Fruit fly (Drosophila melanogaster) whole organism, embryonic: Measurements from ENCODE around the gene CG3071.

Experiments
- Atf3 ChIP-seq: fragments of 200-800 bp; sonication (Bioruptor generic); optimal IDR thresholded peaks from 3 replicates; lab custom pipeline; 2016; ENCODE audit warnings: missing biosample characterization, missing genetic modification characterization
- CG12155 ChIP-seq: fragments of 200-800 bp; sonication (Bioruptor generic); optimal IDR thresholded peaks from 3 replicates; lab custom pipeline; 2016; ENCODE audit warnings: missing biosample characterization, missing genetic modification characterization
- CG12219 ChIP-seq: fragments of 200-800 bp; sonication (Bioruptor generic); optimal IDR thresholded peaks from 3 replicates; lab custom pipeline; 2018; ENCODE audit warnings: missing biosample characterization, mild to moderate bottlenecking, missing genetic modification characterization
- CG12942 ChIP-seq: fragments of 200-800 bp; sonication (Bioruptor generic); optimal IDR thresholded peaks from 3 replicates; lab custom pipeline; 2016; ENCODE audit warnings: missing biosample characterization, missing genetic modification characterization
- CG14965 ChIP-seq: fragments of 200-800 bp; sonication (Bioruptor generic); optimal IDR thresholded peaks from 2 replicates; lab custom pipeline; 2016; ENCODE audit warnings: missing biosample characterization, missing genetic modification characterization, borderline replicate concordance
- CG15696 ChIP-seq: fragments of 200-800 bp; sonication (Bioruptor generic); optimal IDR thresholded peaks from 2 replicates; lab custom pipeline; 2019; ENCODE audit warnings: missing biosample characterization, mild to moderate bottlenecking, missing genetic modification characterization, moderate library complexity
- CG16779 ChIP-seq: fragments of 200-800 bp; sonication (Bioruptor generic); IDR thresholded peaks from 2 replicates; pipeline ENCODE4 v1.3.6; 2022; ENCODE audit warnings: missing biosample characterization, missing genetic modification characterization
- CG16813 ChIP-seq: fragments of 200-800 bp; sonication (Bioruptor generic); IDR thresholded peaks from 3 replicates; pipeline ENCODE4 v1.3.6; 2022; ENCODE audit warnings: missing biosample characterization, missing genetic modification characterization; ENCODE audit not compliant: partially characterized antibody
- CG2199 ChIP-seq: fragments of 200-800 bp; sonication (Bioruptor generic); IDR thresholded peaks from 3 replicates; pipeline ENCODE4 v1.3.6; 2022; ENCODE audit warnings: missing biosample characterization, missing genetic modification characterization
- CG32532 ChIP-seq: fragments of 200-800 bp; sonication (Bioruptor generic); IDR thresholded peaks from 2 replicates; pipeline ENCODE4 v1.3.6; 2022; ENCODE audit warnings: missing biosample characterization, missing genetic modification characterization
- CG33213 ChIP-seq: fragments of 200-800 bp; sonication (Bioruptor generic); optimal IDR thresholded peaks from 3 replicates; lab custom pipeline; 2016; ENCODE audit warnings: missing biosample characterization, missing genetic modification characterization
- CG4404 ChIP-seq: fragments of 200-800 bp; sonication (Bioruptor generic); IDR thresholded peaks from 2 replicates; pipeline ENCODE4 v1.3.6; 2022; ENCODE audit warnings: missing biosample characterization, missing genetic modification characterization
- CG6765 ChIP-seq: fragments of 200-800 bp; sonication (Bioruptor generic); optimal IDR thresholded peaks from 3 replicates; lab custom pipeline; 2017; ENCODE audit warnings: missing biosample characterization, mild to moderate bottlenecking, missing genetic modification characterization
- CG8359 ChIP-seq: fragments of 200-800 bp; sonication (Bioruptor generic); optimal IDR thresholded peaks from 2 replicates; lab custom pipeline; 2017; ENCODE audit warnings: missing biosample characterization, mild to moderate bottlenecking, missing genetic modification characterization, borderline replicate concordance
- CG9817 ChIP-seq: fragments of 200-800 bp; sonication (Bioruptor generic); optimal IDR thresholded peaks from 2 replicates; lab custom pipeline; 2018; ENCODE audit warnings: missing biosample characterization, mild to moderate bottlenecking, missing genetic modification characterization, moderate library complexity
- Camta ChIP-seq: fragments of 200-800 bp; sonication (Bioruptor generic); optimal IDR thresholded peaks from 2 replicates; lab custom pipeline; 2016; ENCODE audit warnings: missing biosample characterization, missing genetic modification characterization
- D ChIP-seq, 2 experiments: fragments of 200-800 bp in 1 of 2; fragments of >200 bp in 1 of 2; sonication (Bioruptor generic) in 1 of 2; optimal IDR thresholded peaks; 2 replicates in 1 of 2; 3 replicates in 1 of 2; lab custom pipeline; 2017; ENCODE audit warnings: mild to moderate bottlenecking in 1 of 2, missing biosample characterization in 1 of 2, missing genetic modification characterization in 1 of 2, missing genetic modification reagents in 1 of 2
- Dbx ChIP-seq: fragments of 200-800 bp; sonication (Bioruptor generic); IDR thresholded peaks from 3 replicates; pipeline ENCODE4 v1.3.6; 2022; ENCODE audit warnings: missing biosample characterization, missing genetic modification characterization
- Dek ChIP-seq: fragments of 200-800 bp; sonication (Bioruptor generic); optimal IDR thresholded peaks from 3 replicates; lab custom pipeline; 2019; ENCODE audit warnings: missing biosample characterization, mild to moderate bottlenecking, missing genetic modification characterization, moderate library complexity
- Dip3 ChIP-seq: fragments of 200-800 bp; sonication (Bioruptor generic); optimal IDR thresholded peaks from 3 replicates; lab custom pipeline; 2016; ENCODE audit warnings: missing biosample characterization, missing genetic modification characterization
- Dref ChIP-seq: fragments of 200-800 bp; sonication (Bioruptor generic); IDR thresholded peaks from 2 replicates; pipeline ENCODE4 v1.3.6; 2022; ENCODE audit warnings: missing biosample characterization, missing genetic modification characterization
- ERR ChIP-seq: fragments of 200-800 bp; sonication (Bioruptor generic); optimal IDR thresholded peaks from 2 replicates; lab custom pipeline; 2016; ENCODE audit warnings: missing biosample characterization, missing genetic modification characterization
- Hmx ChIP-seq: fragments of 200-800 bp; sonication (Bioruptor generic); optimal IDR thresholded peaks from 2 replicates; lab custom pipeline; 2016; ENCODE audit warnings: missing biosample characterization, missing genetic modification characterization
- Mad ChIP-seq: fragments of 200-800 bp; sonication (Bioruptor generic); optimal IDR thresholded peaks from 2 replicates; lab custom pipeline; 2016; ENCODE audit warnings: missing biosample characterization, missing genetic modification characterization
- Meics ChIP-seq: fragments of 200-800 bp; sonication (Bioruptor generic); optimal IDR thresholded peaks from 2 replicates; lab custom pipeline; 2017; ENCODE audit warnings: missing biosample characterization, mild to moderate bottlenecking, missing genetic modification characterization
- NfI ChIP-seq: fragments of 200-800 bp; sonication (Bioruptor generic); optimal IDR thresholded peaks from 3 replicates; lab custom pipeline; 2018; ENCODE audit warnings: missing biosample characterization, mild to moderate bottlenecking, missing genetic modification characterization, moderate library complexity
- Poxn ChIP-seq: fragments of 200-800 bp; sonication (Bioruptor generic); IDR thresholded peaks from 2 replicates; pipeline ENCODE4 v1.3.6; 2022; ENCODE audit warnings: missing biosample characterization, missing genetic modification characterization
- Rx ChIP-seq: fragments of 200-800 bp; sonication (Bioruptor generic); IDR thresholded peaks from 2 replicates; pipeline ENCODE4 v1.3.6; 2022; ENCODE audit warnings: missing biosample characterization, missing genetic modification characterization
- Spps ChIP-seq: fragments of 200-800 bp; sonication (Bioruptor generic); optimal IDR thresholded peaks from 2 replicates; lab custom pipeline; 2018; ENCODE audit warnings: missing biosample characterization, mild to moderate bottlenecking, missing genetic modification characterization
- Trl ChIP-seq, 3 experiments: fragments of >200 bp in 2 of 3; fragments of 200-800 bp in 1 of 3; sonication (Bioruptor generic) in 1 of 3; optimal IDR thresholded peaks; 2 replicates in 1 of 3; 3 replicates in 2 of 3; lab custom pipeline; 2016 to 2017; ENCODE audit warnings: missing biosample characterization in 1 of 3, missing genetic modification characterization in 1 of 3
- aop ChIP-seq: fragments of 200-800 bp; sonication (Bioruptor generic); IDR thresholded peaks from 2 replicates; pipeline ENCODE4 v1.3.6; 2022; ENCODE audit warnings: missing biosample characterization, missing genetic modification characterization
- bigmax ChIP-seq: fragments of 200-800 bp; sonication (Bioruptor generic); optimal IDR thresholded peaks from 2 replicates; lab custom pipeline; 2018; ENCODE audit warnings: missing biosample characterization, mild to moderate bottlenecking, missing genetic modification characterization
- caup ChIP-seq: fragments of 200-800 bp; sonication (Bioruptor generic); optimal IDR thresholded peaks from 3 replicates; lab custom pipeline; 2017; ENCODE audit warnings: missing biosample characterization, mild to moderate bottlenecking, missing genetic modification characterization, moderate library complexity; ENCODE audit not compliant: severe bottlenecking
- cwo ChIP-seq: fragments of 200-800 bp; sonication (Bioruptor generic); optimal IDR thresholded peaks from 3 replicates; lab custom pipeline; 2017; ENCODE audit warnings: missing biosample characterization, missing genetic modification characterization, mild to moderate bottlenecking, moderate library complexity, missing genetic modification reagents
- gsb-n ChIP-seq: fragments of 200-800 bp; sonication (Bioruptor generic); optimal IDR thresholded peaks from 3 replicates; lab custom pipeline; 2018; ENCODE audit warnings: missing biosample characterization, mild to moderate bottlenecking, missing genetic modification characterization
- hkb ChIP-seq, 2 experiments: fragments of 200-800 bp in 1 of 2; fragments of >200 bp in 1 of 2; sonication (Bioruptor generic) in 1 of 2; IDR thresholded peaks in 1 of 2; optimal IDR thresholded peaks in 1 of 2; 2 replicates each; pipeline versions ENCODE4 v1.3.6 to Lab custom; 2017 to 2022; ENCODE audit warnings: missing biosample characterization in 1 of 2, missing genetic modification characterization in 1 of 2
- insv ChIP-seq, 2 experiments: fragments of 200-800 bp; sonication (Bioruptor generic); optimal IDR thresholded peaks; 3 replicates each; lab custom pipeline; 2016 to 2018; ENCODE audit warnings: missing biosample characterization in 2 of 2, missing genetic modification characterization in 2 of 2
- jing ChIP-seq: fragments of 200-800 bp; sonication (Bioruptor generic); optimal IDR thresholded peaks from 2 replicates; lab custom pipeline; 2018; ENCODE audit warnings: missing biosample characterization, mild to moderate bottlenecking, missing genetic modification characterization
- luna ChIP-seq: fragments of 200-800 bp; sonication (Bioruptor generic); optimal IDR thresholded peaks from 2 replicates; lab custom pipeline; 2016; ENCODE audit warnings: missing biosample characterization, missing genetic modification characterization
- mam ChIP-seq: fragments of 200-800 bp; sonication (Bioruptor generic); optimal IDR thresholded peaks from 3 replicates; lab custom pipeline; 2016; ENCODE audit warnings: missing biosample characterization, missing genetic modification characterization
- mld ChIP-seq: fragments of 200-800 bp; sonication (Bioruptor generic); IDR thresholded peaks from 3 replicates; pipeline ENCODE4 v1.3.6; 2022; ENCODE audit warnings: missing biosample characterization, missing genetic modification characterization; ENCODE audit not compliant: partially characterized antibody
- prd ChIP-seq, 3 experiments: fragments of >200 bp in 2 of 3; fragments of 200-800 bp in 1 of 3; sonication (Bioruptor generic) in 1 of 3; optimal IDR thresholded peaks in 2 of 3; IDR thresholded peaks in 1 of 3; 2 replicates in 2 of 3; 3 replicates in 1 of 3; pipeline versions ENCODE4 v1.3.6 to Lab custom; 2017 to 2022; ENCODE audit warnings: missing biosample characterization in 1 of 3, missing genetic modification characterization in 1 of 3
- pum ChIP-seq: fragments of 200-800 bp; sonication (Bioruptor generic); optimal IDR thresholded peaks from 2 replicates; lab custom pipeline; 2016; ENCODE audit warnings: missing biosample characterization, missing genetic modification characterization
- salm ChIP-seq: fragments of 200-800 bp; sonication (Bioruptor generic); optimal IDR thresholded peaks from 2 replicates; lab custom pipeline; 2018; ENCODE audit warnings: missing biosample characterization, mild to moderate bottlenecking, missing genetic modification characterization
- schlank ChIP-seq: fragments of 200-800 bp; sonication (Bioruptor generic); optimal IDR thresholded peaks from 2 replicates; lab custom pipeline; 2018; ENCODE audit warnings: missing biosample characterization, mild to moderate bottlenecking, missing genetic modification characterization
- sd ChIP-seq: fragments of 200-800 bp; sonication (Bioruptor generic); optimal IDR thresholded peaks from 3 replicates; lab custom pipeline; 2018; ENCODE audit warnings: missing biosample characterization, mild to moderate bottlenecking, missing genetic modification characterization, moderate library complexity
- tup ChIP-seq: fragments of 200-800 bp; sonication (Bioruptor generic); optimal IDR thresholded peaks from 2 replicates; lab custom pipeline; 2016; ENCODE audit warnings: missing biosample characterization, mild to moderate bottlenecking, missing genetic modification characterization, moderate library complexity

The CG3071 gene

DNA sequence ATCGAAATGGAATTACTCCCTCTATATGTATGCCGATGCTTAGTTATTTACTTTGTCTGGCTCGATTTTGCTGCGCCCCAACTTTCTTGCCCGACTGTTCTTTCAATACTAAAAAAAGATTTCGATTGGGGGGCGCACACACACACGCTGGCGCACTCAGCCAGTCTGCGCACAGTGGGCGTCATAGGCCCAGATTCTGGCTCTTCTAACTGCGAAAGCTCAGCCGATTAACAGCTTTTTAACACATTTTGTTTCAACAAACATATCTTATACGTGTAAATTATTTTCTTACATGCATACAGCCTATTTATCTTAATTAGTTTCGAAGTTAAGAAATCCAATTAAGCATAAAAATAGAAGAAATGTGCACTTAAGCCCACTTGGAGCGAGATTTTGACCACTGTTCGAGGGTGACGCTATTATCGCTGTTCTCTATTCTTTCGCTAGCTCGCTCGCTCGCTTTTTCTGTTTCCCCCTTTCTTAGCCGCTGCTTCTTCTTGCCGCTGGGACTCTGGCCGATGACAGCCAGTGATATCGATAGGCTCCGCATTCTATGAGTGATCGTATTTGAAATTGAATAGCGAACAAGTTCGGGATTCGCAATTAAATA lies 40.4 kb upstream of the CG3071 start, which contains the start of gene Vinc (continued):
- TF ChIP-seq Dip3 (GFP tag; lab: Kevin White, UChicago) = peak; percentile 86
- TF ChIP-seq sd (tag; lab: Kevin White, UChicago) = peak; percentile 40
- TF ChIP-seq caup (GFP tag; lab: Kevin White, UChicago) = peak; percentile 93
- peak; percentile 83 for TF ChIP-seq Dek (tag; lab: Kevin White, UChicago)
- TF ChIP-seq Trl (optimal IDR thresholded peaks at IDR 0.05; lab: Kevin White, UChicago) = peak in 1 of 2 experiments; percentile 49
- TF ChIP-seq Trl (GFP tag; optimal IDR thresholded peaks at IDR 0.05; lab: Kevin White, UChicago) = peak; percentile 93
- no peak for TF ChIP-seq prd (optimal IDR thresholded peaks at IDR 0.05; lab: Kevin White, UChicago)
- peak; percentile 79 for TF ChIP-seq prd (GFP tag; IDR thresholded peaks at IDR 0.05; lab: Robert Waterston, UW)
- no peak for TF ChIP-seq mld (GFP tag; lab: Robert Waterston, UW)
- no peak for TF ChIP-seq bigmax (GFP tag; lab: Kevin White, UChicago)
- TF ChIP-seq insv (GFP tag; optimal IDR thresholded peaks at IDR 0.05; lab: Kevin White, UChicago) = no peak
- TF ChIP-seq CG8359 = peak; percentile 66
- TF ChIP-seq Dref (GFP tag; lab: Robert Waterston, UW) = peak; percentile 85
- TF ChIP-seq Rx (GFP tag; lab: Robert Waterston, UW) = peak; percentile 73
- no peak for TF ChIP-seq CG16779 (GFP tag; lab: Robert Waterston, UW)
- peak; percentile 95 for TF ChIP-seq Meics
- peak; percentile 90 for TF ChIP-seq CG12219 (GFP tag; lab: Kevin White, UChicago)
- TF ChIP-seq CG33213 = peak; percentile 68
- TF ChIP-seq mam = peak; percentile 93
- TF ChIP-seq D (optimal IDR thresholded peaks at IDR 0.05; lab: Kevin White, UChicago) = no peak
- peak; percentile 82 for TF ChIP-seq D (GFP tag; optimal IDR thresholded peaks at IDR 0.05; lab: Kevin White, UChicago)
- peak; percentile 49; the same call in 2 of the 3 replicates for TF ChIP-seq CG16813 (GFP tag; lab: Robert Waterston, UW)
- peak; percentile 64 for TF ChIP-seq luna
- TF ChIP-seq CG15696 (tag; lab: Kevin White, UChicago) = peak; percentile 73
- 0 out of 3 replicates have a peak, but pooled peaks have one; percentile 52 for TF ChIP-seq CG2199 (GFP tag; lab: Robert Waterston, UW)
- 0 out of 2 replicates have a peak, but pooled peaks have one; percentile 30 for TF ChIP-seq Poxn (GFP tag; lab: Robert Waterston, UW)
- peak; percentile 82 for TF ChIP-seq Camta (GFP tag; lab: Kevin White, UChicago)
- no peak for TF ChIP-seq gsb-n (tag; lab: Kevin White, UChicago)
- peak; percentile 89 for TF ChIP-seq Dbx (GFP tag; lab: Robert Waterston, UW)
- peak; percentile 70 for TF ChIP-seq CG4404
- peak; percentile 51 for TF ChIP-seq CG14965 (GFP tag; lab: Kevin White, UChicago)
- TF ChIP-seq Hmx (GFP tag; lab: Kevin White, UChicago) = peak; percentile 76
- peak; percentile 68 for TF ChIP-seq Atf3 (GFP tag; lab: Kevin White, UChicago)
- peak; percentile 78 for TF ChIP-seq CG9817 (tag; lab: Kevin White, UChicago)
- peak; percentile 67 for TF ChIP-seq CG12942 (GFP tag; lab: Kevin White, UChicago)
- TF ChIP-seq salm (tag; lab: Kevin White, UChicago) = peak; percentile 48
- TF ChIP-seq schlank (tag; lab: Kevin White, UChicago) = peak; percentile 45
- peak; percentile 78 for TF ChIP-seq ERR (GFP tag; lab: Kevin White, UChicago)
- peak; percentile 96 for TF ChIP-seq CG12155 (GFP tag; lab: Kevin White, UChicago)
- TF ChIP-seq Mad = peak; percentile 34
- peak; percentile 74 for TF ChIP-seq Spps
- TF ChIP-seq aop (GFP tag; lab: Robert Waterston, UW) = no peak
- TF ChIP-seq pum (GFP tag; lab: Kevin White, UChicago) = peak; percentile 87
- TF ChIP-seq CG6765 (GFP tag; lab: Kevin White, UChicago) = peak; percentile 88
- peak; percentile 83 for TF ChIP-seq NfI
- TF ChIP-seq jing (GFP tag; lab: Kevin White, UChicago) = no peak
- no peak for TF ChIP-seq hkb (optimal IDR thresholded peaks at IDR 0.05; lab: Kevin White, UChicago)
- peak; percentile 86 for TF ChIP-seq hkb (GFP tag; IDR thresholded peaks at IDR 0.05; lab: Robert Waterston, UW)
- TF ChIP-seq CG32532 (GFP tag; lab: Robert Waterston, UW) = peak; percentile 91
- TF ChIP-seq cwo (GFP tag; lab: Kevin White, UChicago) = peak; percentile 91
- TF ChIP-seq tup (GFP tag; lab: Kevin White, UChicago) = peak; percentile 83
